Worm (Caenorhabditis elegans) whole organism, mixed stage, embryonic: ENCODE results near the gene golg-2.

Source experiments
- M03D4.4 ChIP-seq: sonication (generic microtip); optimal IDR thresholded peaks from 2 replicates; lab custom pipeline; 2017; ENCODE audit warnings: mild to moderate bottlenecking, missing genetic modification characterization, missing compliant biosample characterization
- ces-1 ChIP-seq: fragments of 150-350 bp; optimal IDR thresholded peaks from 2 replicates; lab custom pipeline; 2014; ENCODE audit warnings: missing biosample characterization, missing genetic modification reagents, missing genetic modification characterization
- elt-3 ChIP-seq: fragments of 150-350 bp; optimal IDR thresholded peaks from 2 replicates; lab custom pipeline; 2014; ENCODE audit warnings: missing biosample characterization, missing genetic modification characterization
- lin-13 ChIP-seq: fragments of 150-350 bp; optimal IDR thresholded peaks from 2 replicates; lab custom pipeline; 2014; ENCODE audit warnings: missing biosample characterization, missing genetic modification characterization
- nhr-12 ChIP-seq: fragments of 150-350 bp; optimal IDR thresholded peaks from 2 replicates; lab custom pipeline; 2014; ENCODE audit warnings: missing biosample characterization, missing genetic modification characterization
- nhr-237 ChIP-seq: fragments of 150-350 bp; optimal IDR thresholded peaks from 2 replicates; lab custom pipeline; 2014; ENCODE audit warnings: missing biosample characterization, missing genetic modification characterization
- nhr-28 ChIP-seq: fragments of 150-350 bp; optimal IDR thresholded peaks from 2 replicates; lab custom pipeline; 2014; ENCODE audit warnings: missing biosample characterization, missing genetic modification characterization
- nhr-76 ChIP-seq: sonication (generic microtip); optimal IDR thresholded peaks from 2 replicates; lab custom pipeline; 2017; ENCODE audit warnings: missing biosample characterization, missing genetic modification characterization
- pha-4 ChIP-seq: fragments of 150-350 bp; optimal IDR thresholded peaks from 2 replicates; lab custom pipeline; 2018; ENCODE audit warnings: missing biosample characterization, missing genetic modification reagents, missing genetic modification characterization
- snpc-4 ChIP-seq: fragments of 150-350 bp; optimal IDR thresholded peaks from 2 replicates; lab custom pipeline; 2014; ENCODE audit warnings: missing biosample characterization, missing genetic modification characterization
- unc-62 ChIP-seq: fragments of 150-350 bp; optimal IDR thresholded peaks from 2 replicates; lab custom pipeline; 2014; ENCODE audit warnings: missing biosample characterization, missing genetic modification reagents, missing genetic modification characterization
- ztf-11 ChIP-seq: fragments of 150-350 bp; optimal IDR thresholded peaks from 2 replicates; lab custom pipeline; 2014; ENCODE audit warnings: missing biosample characterization, missing genetic modification characterization

DNA sequence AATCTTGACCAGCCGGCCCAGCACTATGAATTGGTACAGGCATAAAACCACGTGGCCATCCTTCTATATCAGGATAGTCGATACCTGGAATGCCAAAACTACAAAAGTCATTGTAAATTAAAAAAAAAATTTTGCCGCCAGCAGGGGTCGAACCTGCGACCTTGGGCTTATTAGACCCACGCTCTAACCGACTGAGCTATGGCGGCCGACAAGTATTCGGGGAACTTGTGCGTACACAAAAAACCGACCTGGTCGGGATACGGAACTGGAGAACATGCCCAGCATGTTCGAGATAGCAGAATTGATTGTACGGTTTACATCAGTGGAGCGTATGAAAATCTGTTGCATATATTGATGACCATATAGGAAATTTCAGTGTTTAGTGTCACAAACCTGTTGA lies 17.4 kb upstream of the golg-2 start:
- no peak for TF ChIP-seq ces-1 (GFP tag; lab: Kevin White, UChicago)
- no peak for TF ChIP-seq pha-4 (tag; lab: Kevin White, UChicago)
- TF ChIP-seq nhr-12 (tag; lab: Kevin White, UChicago) = no peak
- no peak for TF ChIP-seq snpc-4 (tag; lab: Kevin White, UChicago)
- no peak for TF ChIP-seq nhr-28 (tag; lab: Kevin White, UChicago)
- TF ChIP-seq nhr-237 (tag; lab: Kevin White, UChicago) = no peak
- TF ChIP-seq lin-13 (tag; lab: Kevin White, UChicago) = no peak
- TF ChIP-seq ztf-11 = no peak
- TF ChIP-seq M03D4.4 = peak; percentile 55
- TF ChIP-seq elt-3 (tag; lab: Kevin White, UChicago) = no peak
- TF ChIP-seq unc-62 (GFP tag; lab: Kevin White, UChicago) = no peak
- TF ChIP-seq nhr-76 = no peak
